Worm (Caenorhabditis elegans): Measurements from ENCODE around the gene bath-46.
A peak's percentile ranks its signal among the peaks of the same experiment; 100 is the strongest.
"Not testable (repeated sequence)": the region's sequence is repeated elsewhere in the genome, so short reads cannot be mapped to it uniquely, and the experiment has no call there.

bath-46 gene

ce11 chrII:1625666-1626065, 28.0 kb downstream of the bath-46 start, which contains the start of gene C08E3.14 (continued):
- TF ChIP-seq unc-62 (GFP tag; optimal IDR thresholded peaks at IDR 0.05) = no peak
- TF ChIP-seq egl-18 (GFP tag; IDR thresholded peaks at IDR 0.05) = no peak
- TF ChIP-seq B0035.1 (tag; optimal IDR thresholded peaks at IDR 0.05) = no peak
- no peak for TF ChIP-seq ztf-6 (GFP tag; IDR thresholded peaks at IDR 0.05)
- no peak for TF ChIP-seq let-607 (tag; optimal IDR thresholded peaks at IDR 0.05)
- no peak for TF ChIP-seq F10E7.11 (tag; optimal IDR thresholded peaks at IDR 0.05)

- TF ChIP-seq pha-4 (tag; optimal IDR thresholded peaks at IDR 0.05); hrde-1 (tag; optimal IDR thresholded peaks at IDR 0.05; ENCODE audit: borderline replicate concordance); efl-1 (GFP tag; optimal IDR thresholded peaks at IDR 0.05): not testable (repeated sequence)
Observed at ce11 chrII:1627783-1628182, 30.1 kb downstream of the bath-46 start, which contains the start of gene C08E3.15. C08E3.15 (minus strand) TSS chrII:1627883.

ce11 chrII:1632216-1632615, 34.5 kb downstream of the bath-46 start, which contains the start of gene C08E3.13:
C08E3.13 (minus strand) TSS chrII:1632316.
- TF ChIP-seq madf-3 (GFP tag; IDR thresholded peaks at IDR 0.05); lsl-1 (GFP tag; optimal IDR thresholded peaks at IDR 0.05); F37B4.10 (GFP tag; IDR thresholded peaks at IDR 0.05): not testable (repeated sequence)

ce11 chrII:1633490-1633889, 35.8 kb downstream of the bath-46 start, which contains the start of gene C08E3.1:
C08E3.1 (plus strand) TSS chrII:1633790.
- TF ChIP-seq athp-1 (tag; optimal IDR thresholded peaks at IDR 0.05); hsf-1 (GFP tag; IDR thresholded peaks at IDR 0.05); ztf-3 (GFP tag; optimal IDR thresholded peaks at IDR 0.05): not testable (repeated sequence)

- TF ChIP-seq ama-1 (optimal IDR thresholded peaks at IDR 0.05) (no peak), ama-1 (GFP tag; optimal IDR thresholded peaks at IDR 0.05) (no peak), egl-44 (GFP tag; IDR thresholded peaks at IDR 0.05) (no peak), hlh-26 (GFP tag; conservative IDR thresholded peaks at IDR 0.05) (no peak), nhr-80 (tag; optimal IDR thresholded peaks at IDR 0.05) (peak; percentile 9)
Observed at ce11 chrII:1635969-1636368, 38.3 kb downstream of the bath-46 start.

ce11 chrII:1636392-1636791, 38.7 kb downstream of the bath-46 start, which contains the start of gene srg-20:
srg-20 (plus strand) TSS chrII:1636692.
- not testable (repeated sequence) for TF ChIP-seq F57A8.1 (GFP tag; optimal IDR thresholded peaks at IDR 0.05); nhr-27 (tag; optimal IDR thresholded peaks at IDR 0.05); sdz-38 (tag; optimal IDR thresholded peaks at IDR 0.05)

- no peak for TF ChIP-seq nhr-179 (tag; optimal IDR thresholded peaks at IDR 0.05)
- TF ChIP-seq mes-4 (tag; optimal IDR thresholded peaks at IDR 0.05) = no peak
- no peak for TF ChIP-seq sdz-38 (tag; optimal IDR thresholded peaks at IDR 0.05)
- no peak for TF ChIP-seq nhr-120 (GFP tag; IDR thresholded peaks at IDR 0.05)
- no peak for TF ChIP-seq F10E7.11 (tag; optimal IDR thresholded peaks at IDR 0.05)
- TF ChIP-seq snpc-4 (GFP tag; optimal IDR thresholded peaks at IDR 0.05) = no peak
- no peak for TF ChIP-seq snpc-4 (tag; optimal IDR thresholded peaks at IDR 0.05)
- no peak for TF ChIP-seq attf-6 (GFP tag; IDR thresholded peaks at IDR 0.05)
- TF ChIP-seq sptf-2 (GFP tag; optimal IDR thresholded peaks at IDR 0.05) = no peak
Observed at ce11 chrII:1640496-1640895, 42.8 kb downstream of the bath-46 start, which contains the start of gene srh-72. srh-72 (minus strand) TSS chrII:1640596.
